Fruit fly (Drosophila melanogaster): Measurements from ENCODE around the gene CG44014.
A peak's percentile ranks its signal among the peaks of the same experiment; 100 is the strongest.

The CG44014 gene

DNA sequence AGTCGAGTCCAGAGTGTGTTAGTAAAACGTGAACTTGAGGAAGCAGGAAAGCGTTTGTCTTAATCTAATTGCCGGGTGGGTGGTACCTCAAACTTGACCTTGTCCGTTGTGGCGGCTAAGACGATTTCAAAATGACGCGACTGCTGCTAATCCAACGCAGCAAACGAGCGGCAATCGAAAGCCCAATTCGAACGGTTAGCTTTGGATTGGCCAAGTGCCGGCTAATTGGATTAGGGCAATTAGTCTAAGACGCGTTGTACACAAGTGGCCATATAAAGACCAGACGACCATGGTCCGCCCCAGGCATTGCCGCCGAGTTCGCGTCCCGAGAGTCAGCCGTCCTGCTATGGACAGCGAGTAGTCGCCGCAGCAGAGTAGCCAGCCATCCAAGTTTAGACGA is 25.8 kb downstream of the CG44014 start, which contains the start of gene Rh6:
Gene Rh6, plus strand, starts transcription at position 301 of the 400 bp plus-strand sequence.
- TF ChIP-seq spab (GFP tag; optimal IDR thresholded peaks at IDR 0.05) (no peak), CG34406 (GFP tag; optimal IDR thresholded peaks at IDR 0.05) (no peak), Hr38 (GFP tag; optimal IDR thresholded peaks at IDR 0.05) (no peak), CG1621 (tag; optimal IDR thresholded peaks at IDR 0.05) (no peak)

DNA sequence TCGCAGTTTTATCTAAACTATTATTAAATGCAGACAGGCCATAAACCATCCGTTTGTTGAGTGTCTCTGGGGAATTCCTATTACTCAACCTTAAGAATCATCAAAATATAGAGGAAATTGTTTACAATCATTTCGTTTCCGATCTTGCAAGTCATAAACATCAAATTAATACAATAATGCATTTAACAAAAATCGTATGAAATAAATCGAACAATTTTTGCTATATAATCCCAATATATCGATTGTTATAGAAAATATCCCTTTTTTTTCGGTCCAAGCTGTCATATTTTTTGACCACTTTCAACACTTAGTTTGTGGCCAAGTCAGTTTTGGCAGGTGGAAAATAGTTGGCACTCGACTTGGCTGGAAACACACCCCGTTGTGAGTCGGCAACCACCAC is 27.1 kb downstream of the CG44014 start, which contains the start of gene B9d1:
Gene B9d1, plus strand, starts transcription at position 301 of the 400 bp plus-strand sequence.
- TF ChIP-seq Sox102F (GFP tag; optimal IDR thresholded peaks at IDR 0.05) (no peak), ss (GFP tag; optimal IDR thresholded peaks at IDR 0.05) (no peak)

DNA sequence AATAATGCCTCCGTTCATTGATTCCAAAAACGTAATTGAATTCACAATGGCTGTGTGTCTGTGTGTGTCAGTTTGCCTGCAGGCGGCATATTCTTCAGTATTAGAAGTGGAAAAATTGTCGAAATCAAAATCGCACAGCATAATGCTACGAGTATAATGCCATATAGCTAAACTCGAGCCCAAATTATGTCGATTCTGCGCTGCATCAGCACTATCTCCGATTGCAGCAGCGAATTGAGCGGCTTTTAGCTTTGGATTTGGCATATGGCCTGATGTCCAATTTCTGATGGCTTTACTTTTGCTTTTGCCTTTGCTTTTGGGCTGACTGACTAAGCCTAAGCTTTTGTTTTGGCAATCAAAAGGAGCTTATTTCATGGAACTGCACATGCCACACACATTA is 28.6 kb downstream of the CG44014 start:
- no peak for TF ChIP-seq esn (GFP tag; optimal IDR thresholded peaks at IDR 0.05)
- no peak for TF ChIP-seq Lpt (GFP tag; optimal IDR thresholded peaks at IDR 0.05)
- TF ChIP-seq Sox102F (GFP tag; optimal IDR thresholded peaks at IDR 0.05), result no peak
- TF ChIP-seq fkh (GFP tag; optimal IDR thresholded peaks at IDR 0.05), result no peak
- no peak for TF ChIP-seq CG6792 (GFP tag; optimal IDR thresholded peaks at IDR 0.05)
- TF ChIP-seq CG11902 (GFP tag; optimal IDR thresholded peaks at IDR 0.05), result no peak

DNA sequence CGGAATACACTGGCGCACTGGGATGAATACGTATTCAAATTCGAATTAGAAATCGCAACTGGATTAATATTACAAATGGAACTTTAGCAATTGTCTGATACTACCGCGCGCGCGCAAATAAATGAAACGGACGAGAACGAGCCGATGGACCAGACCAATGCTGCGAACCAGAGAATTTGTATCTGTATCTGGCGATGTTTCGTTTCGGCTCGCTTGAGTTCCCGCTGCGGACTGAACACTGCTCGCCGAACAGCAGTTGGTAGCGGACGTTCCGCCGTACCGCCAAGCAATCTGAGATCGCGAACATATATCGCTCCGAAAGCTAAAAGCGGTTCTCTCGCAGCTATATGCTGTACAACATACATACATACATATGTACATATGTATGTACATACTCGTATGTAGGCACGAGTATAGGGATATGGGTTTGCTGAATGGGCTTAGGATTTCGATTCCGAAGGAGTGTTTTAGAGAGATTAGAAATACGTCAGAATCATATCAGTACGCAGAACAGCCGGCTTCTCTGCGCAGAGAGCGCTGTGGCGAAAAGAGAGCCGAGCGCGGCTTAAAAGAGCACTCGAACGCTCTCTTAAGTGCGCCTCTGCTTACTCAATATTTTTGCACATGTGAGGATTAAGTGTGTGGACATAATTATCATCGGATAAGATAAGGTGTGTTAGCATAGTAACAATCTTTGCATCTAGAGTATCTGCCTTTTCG is 32.6 kb downstream of the CG44014 start, which contains the start of gene AdamTS-A:
Gene AdamTS-A, minus strand, starts transcription at position 221 of the 720 bp plus-strand sequence.
- TF ChIP-seq vri (GFP tag; optimal IDR thresholded peaks at IDR 0.05) (peak; percentile 11), svp (GFP tag) (peak; percentile 69), CG1621 (tag; optimal IDR thresholded peaks at IDR 0.05) (peak; percentile 34), CG6854 (GFP tag; optimal IDR thresholded peaks at IDR 0.05) (peak; percentile 7), CG8119 (GFP tag; IDR thresholded peaks at IDR 0.05) (no peak), Smox (GFP tag; optimal IDR thresholded peaks at IDR 0.05) (no peak), Met (GFP tag; optimal IDR thresholded peaks at IDR 0.05) (no peak), pdm3 (GFP tag; optimal IDR thresholded peaks at IDR 0.05) (no peak), CG6163 (GFP tag; IDR thresholded peaks at IDR 0.05) (0 out of 3 replicates have a peak, but pooled peaks have one; percentile 17), fd59A (GFP tag; optimal IDR thresholded peaks at IDR 0.05) (no peak), Eip78C (GFP tag) (peak; percentile 55), esn (GFP tag; optimal IDR thresholded peaks at IDR 0.05) (peak; percentile 9), Gug (GFP tag; IDR thresholded peaks at IDR 0.05) (no peak), fkh (GFP tag; optimal IDR thresholded peaks at IDR 0.05) (peak; percentile 29)

DNA sequence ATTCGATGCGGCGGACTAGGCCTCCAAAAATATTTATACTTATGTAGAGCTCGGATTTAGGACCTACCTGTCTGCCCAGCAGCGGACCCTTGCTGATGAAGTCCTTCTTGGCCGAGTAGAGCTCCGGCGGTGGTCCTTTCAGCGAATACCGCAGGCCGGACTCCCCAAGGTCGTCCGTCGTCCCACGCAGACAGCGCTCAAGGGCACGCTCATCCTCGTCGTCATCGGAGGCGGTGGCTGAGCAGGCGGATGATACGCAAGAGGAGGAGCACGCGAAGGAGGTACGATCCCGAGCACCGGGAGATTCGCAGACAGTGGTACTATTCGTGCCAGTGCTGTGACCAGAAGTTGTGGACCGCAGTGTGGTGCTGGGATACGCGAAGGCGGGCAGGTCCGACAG is 33.9 kb downstream of the CG44014 start:
- TF ChIP-seq svp (GFP tag) (peak; percentile 69), CG16779 (tag; optimal IDR thresholded peaks at IDR 0.05) (no peak)

DNA sequence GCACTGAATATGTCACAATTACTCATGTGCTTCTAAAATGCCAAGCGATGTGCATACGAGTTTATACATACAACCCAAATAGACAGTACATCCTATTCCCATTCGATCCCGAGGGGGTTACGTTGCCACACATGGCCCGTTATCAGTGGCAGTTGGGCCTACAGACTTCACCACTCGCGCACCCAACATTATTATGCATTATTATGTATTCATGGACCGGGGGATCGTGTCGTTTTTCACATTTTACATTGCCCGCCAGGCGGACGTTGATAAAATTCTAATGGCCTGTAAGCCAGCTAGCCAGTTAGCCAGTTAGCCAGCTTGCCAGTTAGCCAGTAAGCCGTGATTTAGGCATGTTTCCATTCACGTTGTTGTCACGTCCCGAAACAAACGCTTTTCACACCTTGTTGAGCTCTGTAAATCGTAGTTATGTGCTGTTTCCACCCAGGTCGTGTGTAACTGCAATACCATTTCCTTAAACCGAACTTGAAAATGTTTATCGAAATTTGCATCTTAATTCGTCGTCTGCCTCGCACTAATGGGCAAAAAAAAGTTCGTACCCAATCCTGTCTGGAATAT is 35.2 kb downstream of the CG44014 start:
- TF ChIP-seq Sox102F (GFP tag; optimal IDR thresholded peaks at IDR 0.05), result no peak
- no peak for TF ChIP-seq CG8632 (GFP tag; optimal IDR thresholded peaks at IDR 0.05)
- TF ChIP-seq CG6792 (GFP tag; optimal IDR thresholded peaks at IDR 0.05), result no peak
- no peak for TF ChIP-seq CG8319 (GFP tag; optimal IDR thresholded peaks at IDR 0.05)
- no peak for TF ChIP-seq CG16779 (tag; optimal IDR thresholded peaks at IDR 0.05)
- TF ChIP-seq CG4318 (GFP tag; optimal IDR thresholded peaks at IDR 0.05), result no peak
- no peak for TF ChIP-seq dsx (GFP tag; optimal IDR thresholded peaks at IDR 0.05; ENCODE audit: poor library complexity, severe bottlenecking)
- TF ChIP-seq ss (GFP tag; optimal IDR thresholded peaks at IDR 0.05), result no peak
- no peak for TF ChIP-seq CG31627 (GFP tag; optimal IDR thresholded peaks at IDR 0.05)
- no peak for TF ChIP-seq Hr4 (GFP tag; optimal IDR thresholded peaks at IDR 0.05)
- no peak for TF ChIP-seq OdsH (GFP tag; optimal IDR thresholded peaks at IDR 0.05)
- no peak for TF ChIP-seq Eip75B (GFP tag; optimal IDR thresholded peaks at IDR 0.05)
- no peak for TF ChIP-seq CG1621 (tag; optimal IDR thresholded peaks at IDR 0.05)
- TF ChIP-seq Ets96B (tag; optimal IDR thresholded peaks at IDR 0.05), result no peak
- TF ChIP-seq CG34406 (GFP tag; optimal IDR thresholded peaks at IDR 0.05), result no peak
- TF ChIP-seq CG9139 (GFP tag; optimal IDR thresholded peaks at IDR 0.05), result no peak
- no peak for TF ChIP-seq CG3919 (GFP tag; optimal IDR thresholded peaks at IDR 0.05)
- TF ChIP-seq CG6163 (GFP tag; IDR thresholded peaks at IDR 0.05), result no peak
- TF ChIP-seq Smox (GFP tag; optimal IDR thresholded peaks at IDR 0.05), result no peak
- no peak for TF ChIP-seq Eip93F (GFP tag; optimal IDR thresholded peaks at IDR 0.05)

All from whole organism, prepupa.